Worm (Caenorhabditis elegans): Measurements from ENCODE around the gene zipt-17.

zipt-17 gene

ce11 chrIV:17383046-17383445 is 15.9 kb upstream of the zipt-17 start, which contains the start of gene C30H6.12:
C30H6.12 (plus strand) TSS chrIV:17383346.
- TF ChIP-seq rnt-1 (tag; optimal IDR thresholded peaks at IDR 0.05) (no peak), T23F11.4 (GFP tag; optimal IDR thresholded peaks at IDR 0.05) (no peak), che-1 (tag; optimal IDR thresholded peaks at IDR 0.05) (no peak)

DNA sequence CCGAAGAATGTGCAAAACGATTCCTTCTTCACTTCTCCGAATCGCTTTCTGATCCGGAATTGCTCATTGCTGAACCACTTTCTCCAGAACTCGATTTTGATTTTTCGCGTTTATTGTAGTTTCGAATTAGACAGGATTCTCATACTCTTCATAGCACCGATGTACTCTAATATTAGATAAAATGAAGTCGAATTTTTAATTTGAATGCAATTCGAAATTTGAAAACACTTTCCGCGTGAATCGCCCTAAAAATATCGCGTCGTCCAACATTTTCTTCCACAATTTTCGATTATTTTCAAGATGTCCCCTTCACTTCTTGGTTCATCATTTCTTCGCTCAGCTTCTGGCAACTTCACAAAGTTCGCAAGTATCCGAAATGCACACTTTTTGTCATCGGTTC is 14.8 kb upstream of the zipt-17 start, which contains the start of gene C30H6.8:
TSS of gene C30H6.8 (plus strand) at position 301 of the 400 bp plus-strand sequence.
- no peak for TF ChIP-seq ceh-45 (GFP tag; IDR thresholded peaks at IDR 0.05)
- TF ChIP-seq K09A11.1 (tag; optimal IDR thresholded peaks at IDR 0.05; ENCODE audit: insufficient read depth), result no peak
- TF ChIP-seq ceh-31 (tag; optimal IDR thresholded peaks at IDR 0.05), result no peak
- TF ChIP-seq ceh-2 (tag; optimal IDR thresholded peaks at IDR 0.05), result no peak
- no peak for TF ChIP-seq elt-4 (tag; optimal IDR thresholded peaks at IDR 0.05)
- TF ChIP-seq ceh-9 (tag; optimal IDR thresholded peaks at IDR 0.05), result no peak
- no peak for TF ChIP-seq dve-1 (tag; optimal IDR thresholded peaks at IDR 0.05)
- TF ChIP-seq ceh-6 (GFP tag; optimal IDR thresholded peaks at IDR 0.05), result no peak
- no peak for TF ChIP-seq ceh-48 (tag; optimal IDR thresholded peaks at IDR 0.05)
- no peak for TF ChIP-seq hlh-8 (tag; optimal IDR thresholded peaks at IDR 0.05)
- no peak for TF ChIP-seq unc-42 (tag; optimal IDR thresholded peaks at IDR 0.05)

DNA sequence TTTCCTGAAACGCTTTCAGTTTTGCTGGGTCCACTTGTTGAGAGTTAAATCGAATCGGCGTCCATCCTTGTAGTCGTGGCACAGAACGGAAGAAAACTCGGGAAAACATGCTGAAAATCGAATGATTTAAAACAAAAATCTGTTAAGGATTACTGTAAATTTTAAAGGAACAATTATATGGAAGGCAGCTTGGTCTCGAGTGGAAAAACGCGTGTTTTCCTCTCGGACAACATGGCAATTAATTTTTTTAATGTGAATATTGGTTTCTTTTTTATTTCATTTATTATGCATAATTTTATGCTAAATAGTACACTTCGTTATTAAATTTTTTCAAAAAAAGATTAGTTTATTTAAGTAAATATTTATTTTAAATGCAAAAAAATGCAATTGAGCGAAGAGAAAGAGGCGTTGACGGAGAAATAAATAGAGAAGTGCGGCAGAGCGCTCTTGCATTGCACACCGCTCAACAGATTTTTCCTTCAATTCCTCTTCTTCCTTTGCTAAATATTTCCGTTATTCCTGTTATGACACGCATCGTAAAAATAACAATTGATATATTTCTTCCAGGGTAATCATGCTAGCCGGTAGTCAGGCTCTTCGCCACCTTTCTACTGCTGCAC is 13.0 kb upstream of the zipt-17 start, which contains the start of the genes C30H6.9 and dlat-2:
TSS of gene C30H6.9 (minus strand) at position 110 of the 620 bp plus-strand sequence.
TSS of gene dlat-2 (plus strand) at position 566 of the 620 bp plus-strand sequence.
- TF ChIP-seq unc-42 (tag; optimal IDR thresholded peaks at IDR 0.05) (no peak), elt-4 (tag; optimal IDR thresholded peaks at IDR 0.05) (no peak), ceh-31 (tag; optimal IDR thresholded peaks at IDR 0.05) (peak; percentile 31), fkh-6 (tag; optimal IDR thresholded peaks at IDR 0.05) (no peak)

DNA sequence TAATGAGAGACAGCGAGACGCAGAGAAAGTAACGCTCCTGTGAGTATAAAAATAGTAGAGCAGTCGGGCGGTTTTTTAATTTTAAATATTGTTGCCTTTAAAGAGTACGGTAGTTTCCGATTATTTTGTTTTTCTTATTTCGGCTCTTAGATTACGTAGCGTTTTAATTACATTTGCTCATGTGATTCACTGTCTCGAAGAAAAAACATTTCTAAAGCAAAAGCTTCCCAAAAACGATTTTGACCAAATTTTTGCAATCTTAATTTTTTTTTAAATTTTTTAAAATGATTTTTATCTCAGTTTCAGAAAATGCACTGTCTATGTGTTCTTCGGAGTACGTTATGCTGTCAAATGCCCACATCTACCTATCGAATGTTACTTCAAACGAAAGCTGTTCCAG is 8.9 kb upstream of the zipt-17 start, which contains the start of gene haf-1:
TSS of gene haf-1 (plus strand) at position 301 of the 400 bp plus-strand sequence.
- TF ChIP-seq pat-9 (tag; optimal IDR thresholded peaks at IDR 0.05) (no peak), syd-9 (tag; optimal IDR thresholded peaks at IDR 0.05) (no peak), ceh-2 (tag; optimal IDR thresholded peaks at IDR 0.05) (no peak), ceh-34 (tag; optimal IDR thresholded peaks at IDR 0.05) (no peak), ceh-6 (GFP tag; optimal IDR thresholded peaks at IDR 0.05) (no peak), ama-1 (optimal IDR thresholded peaks at IDR 0.05) (no peak), fkh-6 (tag; optimal IDR thresholded peaks at IDR 0.05) (no peak), che-1 (tag; optimal IDR thresholded peaks at IDR 0.05) (no peak)

DNA sequence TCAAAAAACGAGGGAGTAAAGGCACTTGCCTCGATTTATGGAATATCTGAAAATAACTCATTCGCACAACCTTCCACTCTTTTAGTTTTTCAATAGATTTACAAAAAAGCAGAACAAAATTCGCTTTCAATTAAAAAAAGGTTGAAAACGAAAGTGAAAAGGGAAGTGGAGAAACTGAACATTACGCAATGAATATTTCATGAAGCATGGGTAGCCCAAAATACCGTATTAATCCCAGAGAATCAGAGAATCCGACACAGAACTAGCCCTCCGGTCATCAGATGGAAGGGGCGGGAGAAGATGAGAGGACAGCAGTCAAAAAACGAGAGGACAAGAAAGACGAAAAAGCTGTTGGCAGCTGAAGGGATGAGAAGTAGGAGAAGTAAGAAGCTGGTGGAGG is 4.3 kb upstream of the zipt-17 start, which contains the start of gene C30H6.5:
TSS of gene C30H6.5 (plus strand) at position 301 of the 400 bp plus-strand sequence.
- TF ChIP-seq ama-1 (optimal IDR thresholded peaks at IDR 0.05), result no peak
- no peak for TF ChIP-seq unc-86 (tag; optimal IDR thresholded peaks at IDR 0.05)
- TF ChIP-seq hlh-8 (tag; optimal IDR thresholded peaks at IDR 0.05), result no peak

ce11 chrIV:17368292-17368691 is 1.1 kb upstream of the zipt-17 start, which contains the start of gene trh-1:
trh-1 (plus strand) TSS chrIV:17368592.
- TF ChIP-seq tbx-7 (tag; optimal IDR thresholded peaks at IDR 0.05) (no peak), unc-42 (tag; optimal IDR thresholded peaks at IDR 0.05) (no peak), odd-2 (tag; optimal IDR thresholded peaks at IDR 0.05) (no peak), sox-2 (GFP tag; IDR thresholded peaks at IDR 0.05) (no peak), fkh-10 (GFP tag; optimal IDR thresholded peaks at IDR 0.05) (no peak), Y22D7AL.16 (tag; optimal IDR thresholded peaks at IDR 0.05) (no peak), ceh-45 (GFP tag; IDR thresholded peaks at IDR 0.05) (no peak), nfya-1 (tag; optimal IDR thresholded peaks at IDR 0.05) (no peak), lin-11 (tag; optimal IDR thresholded peaks at IDR 0.05) (no peak), dve-1 (tag; optimal IDR thresholded peaks at IDR 0.05) (no peak), ceh-22 (tag; optimal IDR thresholded peaks at IDR 0.05) (no peak), fkh-6 (tag; optimal IDR thresholded peaks at IDR 0.05) (no peak), C08G9.2 (tag; optimal IDR thresholded peaks at IDR 0.05) (no peak), nhr-232 (tag; optimal IDR thresholded peaks at IDR 0.05) (no peak), ets-4 (tag; optimal IDR thresholded peaks at IDR 0.05) (no peak), madf-2 (tag; optimal IDR thresholded peaks at IDR 0.05) (no peak), sdc-2 (tag; optimal IDR thresholded peaks at IDR 0.05) (no peak)
